Fruit fly (Drosophila melanogaster): ENCODE measurements around the gene CG43155.

dm6 chrX:11521561-11522546 lies 62.3 kb downstream of the CG43155 start:
- TF ChIP-seq Myc (optimal IDR thresholded peaks at IDR 0.05) (no peak), ttk (optimal IDR thresholded peaks at IDR 0.05) (no peak), h (optimal IDR thresholded peaks at IDR 0.05) (no peak), insv (optimal IDR thresholded peaks at IDR 0.05) (no peak), psq (optimal IDR thresholded peaks at IDR 0.05) (no peak)
